Fruit fly (Drosophila melanogaster): ENCODE data around the gene CG2150.

The CG2150 gene

dm6 chr3R:31717299-31718167, 47.0 kb downstream of the CG2150 start:
- TF ChIP-seq Ets98B (GFP tag; IDR thresholded peaks at IDR 0.05) (peak; percentile 31), fd96Ca (GFP tag; IDR thresholded peaks at IDR 0.05) (peak; percentile 81), CG8301 (tag; optimal IDR thresholded peaks at IDR 0.05) (peak; percentile 76), D1 (tag; optimal IDR thresholded peaks at IDR 0.05) (peak; percentile 62), rn (GFP tag; IDR thresholded peaks at IDR 0.05) (peak; percentile 52), Pif1A (GFP tag; optimal IDR thresholded peaks at IDR 0.05) (peak; percentile 89), CG9948 (tag; optimal IDR thresholded peaks at IDR 0.05) (peak; percentile 86), CG34367 (tag; optimal IDR thresholded peaks at IDR 0.05) (peak; percentile 79), CG13204 (GFP tag; optimal IDR thresholded peaks at IDR 0.05) (peak; percentile 67), CG32121 (GFP tag; IDR thresholded peaks at IDR 0.05) (peak; percentile 67), gl (tag; optimal IDR thresholded peaks at IDR 0.05) (peak; percentile 66), CG4496 (GFP tag; IDR thresholded peaks at IDR 0.05) (peak; percentile 63; the same call in 1 of the 3 replicates), CG17806 (tag; optimal IDR thresholded peaks at IDR 0.05) (peak; percentile 79), EcR (GFP tag; optimal IDR thresholded peaks at IDR 0.05) (no peak), Snoo (tag; optimal IDR thresholded peaks at IDR 0.05) (peak; percentile 75), CG12605 (GFP tag; IDR thresholded peaks at IDR 0.05) (no peak), CG14655 (GFP tag; optimal IDR thresholded peaks at IDR 0.05) (peak; percentile 81), CG8159 (tag; optimal IDR thresholded peaks at IDR 0.05) (peak; percentile 84), CG15710 (tag; optimal IDR thresholded peaks at IDR 0.05) (peak; percentile 89), CG10348 (GFP tag; IDR thresholded peaks at IDR 0.05) (peak; percentile 46; the same call in 1 of the 2 replicates), Pif1B (GFP tag; optimal IDR thresholded peaks at IDR 0.05) (peak; percentile 85)

dm6 chr3R:31716265-31716664, 48.3 kb downstream of the CG2150 start:
- TF ChIP-seq CG34367 (tag; optimal IDR thresholded peaks at IDR 0.05) (no peak), CG14655 (GFP tag; optimal IDR thresholded peaks at IDR 0.05) (no peak)

dm6 chr3R:31715713-31716024, 48.9 kb downstream of the CG2150 start:
- peak; percentile 2 for TF ChIP-seq Snoo (tag; optimal IDR thresholded peaks at IDR 0.05)
- TF ChIP-seq CG15710 (tag; optimal IDR thresholded peaks at IDR 0.05) = no peak

dm6 chr3R:31714876-31715712, 49.5 kb downstream of the CG2150 start:
- TF ChIP-seq CG8301 (tag; optimal IDR thresholded peaks at IDR 0.05) = no peak
- no peak for TF ChIP-seq Snoo (tag; optimal IDR thresholded peaks at IDR 0.05)
- peak; percentile 6 for TF ChIP-seq CG14655 (GFP tag; optimal IDR thresholded peaks at IDR 0.05)
- TF ChIP-seq CG12605 (GFP tag; IDR thresholded peaks at IDR 0.05) = no peak
- TF ChIP-seq fd96Ca (GFP tag; IDR thresholded peaks at IDR 0.05) = no peak
- TF ChIP-seq CG4496 (GFP tag; IDR thresholded peaks at IDR 0.05) = peak; percentile 53; the same call in 1 of the 3 replicates
- TF ChIP-seq CG34367 (tag; optimal IDR thresholded peaks at IDR 0.05) = no peak
- no peak for TF ChIP-seq Pif1A (GFP tag; optimal IDR thresholded peaks at IDR 0.05)
- no peak for TF ChIP-seq D1 (tag; optimal IDR thresholded peaks at IDR 0.05)

- peak; percentile 31 for TF ChIP-seq Pif1A (GFP tag; optimal IDR thresholded peaks at IDR 0.05)
- peak; percentile 59; the same call in 2 of the 3 replicates for TF ChIP-seq fd96Ca (GFP tag; IDR thresholded peaks at IDR 0.05)
- no peak for TF ChIP-seq rn (GFP tag; IDR thresholded peaks at IDR 0.05)
- no peak for TF ChIP-seq CG14655 (GFP tag; optimal IDR thresholded peaks at IDR 0.05)
- TF ChIP-seq CG17806 (tag; optimal IDR thresholded peaks at IDR 0.05) = no peak
- peak; percentile 35 for TF ChIP-seq Snoo (tag; optimal IDR thresholded peaks at IDR 0.05)
- TF ChIP-seq CG4496 (GFP tag; IDR thresholded peaks at IDR 0.05) = peak; percentile 80
- TF ChIP-seq CG13204 (GFP tag; optimal IDR thresholded peaks at IDR 0.05) = peak; percentile 58
- TF ChIP-seq Ets98B (GFP tag; IDR thresholded peaks at IDR 0.05) = peak; percentile 42; the same call in 1 of the 2 replicates
- TF ChIP-seq CG8301 (tag; optimal IDR thresholded peaks at IDR 0.05) = peak; percentile 0
- no peak for TF ChIP-seq D1 (tag; optimal IDR thresholded peaks at IDR 0.05)
- TF ChIP-seq CG32121 (GFP tag; IDR thresholded peaks at IDR 0.05) = 0 out of 2 replicates have a peak, but pooled peaks have one; percentile 6
- peak; percentile 21 for TF ChIP-seq Pif1B (GFP tag; optimal IDR thresholded peaks at IDR 0.05)
- peak; percentile 91 for TF ChIP-seq EcR (GFP tag; optimal IDR thresholded peaks at IDR 0.05)
- TF ChIP-seq CG34367 (tag; optimal IDR thresholded peaks at IDR 0.05) = no peak
- 0 out of 2 replicates have a peak, but pooled peaks have one; percentile 20 for TF ChIP-seq CG10348 (GFP tag; IDR thresholded peaks at IDR 0.05)
- TF ChIP-seq CG8159 (tag; optimal IDR thresholded peaks at IDR 0.05) = peak; percentile 24
- TF ChIP-seq CG9948 (tag; optimal IDR thresholded peaks at IDR 0.05) = no peak
- no peak for TF ChIP-seq CG12605 (GFP tag; IDR thresholded peaks at IDR 0.05)
- no peak for TF ChIP-seq CG15710 (tag; optimal IDR thresholded peaks at IDR 0.05)
- peak; percentile 20 for TF ChIP-seq gl (tag; optimal IDR thresholded peaks at IDR 0.05)
Measured at dm6 chr3R:31713306-31714123, 51.1 kb downstream of the CG2150 start, which contains the start of gene ttk. Gene ttk (plus strand): TSS chr3R:31713867.
